Fruit fly (Drosophila melanogaster) whole organism, embryonic: ENCODE data around the gene glu.

Experiments
- Atf3 ChIP-seq: fragments of 200-800 bp; sonication (Bioruptor generic); optimal IDR thresholded peaks from 3 replicates; lab custom pipeline; 2016; ENCODE audit warnings: missing biosample characterization, missing genetic modification characterization
- Awh ChIP-seq: fragments of 200-800 bp; sonication (Bioruptor generic); IDR thresholded peaks from 2 replicates; pipeline ENCODE4, ENCODE4 v1.3.6; 2022; ENCODE audit warnings: missing biosample characterization, missing genetic modification characterization
- B-H2 ChIP-seq: fragments of 200-800 bp; sonication (Bioruptor generic); optimal IDR thresholded peaks from 2 replicates; lab custom pipeline; 2018; ENCODE audit warnings: missing biosample characterization, mild to moderate bottlenecking, missing genetic modification characterization
- CG10147 ChIP-seq: fragments of 200-800 bp; sonication (Bioruptor generic); optimal IDR thresholded peaks from 2 replicates; lab custom pipeline; 2019; ENCODE audit warnings: missing biosample characterization, mild to moderate bottlenecking, missing genetic modification characterization, moderate library complexity
- CG10366 ChIP-seq: fragments of 200-800 bp; sonication (Bioruptor generic); IDR thresholded peaks from 2 replicates; pipeline ENCODE4 v1.3.6; 2022; ENCODE audit warnings: missing biosample characterization, missing genetic modification characterization
- CG10959 ChIP-seq: fragments of 200-800 bp; sonication (Bioruptor generic); IDR thresholded peaks from 2 replicates; pipeline ENCODE4 v1.3.6; 2022; ENCODE audit warnings: missing biosample characterization, missing genetic modification characterization
- CG11723 ChIP-seq: fragments of 200-800 bp; sonication (Bioruptor generic); optimal IDR thresholded peaks from 2 replicates; lab custom pipeline; 2017; ENCODE audit warnings: missing biosample characterization, mild to moderate bottlenecking, missing genetic modification characterization
- CG12071 ChIP-seq: fragments of 200-800 bp; sonication (Bioruptor generic); optimal IDR thresholded peaks from 3 replicates; lab custom pipeline; 2018; ENCODE audit warnings: missing biosample characterization, mild to moderate bottlenecking, missing genetic modification characterization
- CG12391 ChIP-seq: fragments of 200-800 bp; sonication (Bioruptor generic); optimal IDR thresholded peaks from 3 replicates; lab custom pipeline; 2018; ENCODE audit warnings: missing biosample characterization, mild to moderate bottlenecking, missing genetic modification characterization, moderate library complexity
- CG17359 ChIP-seq: fragments of 200-800 bp; sonication (Bioruptor generic); optimal IDR thresholded peaks from 3 replicates; lab custom pipeline; 2018; ENCODE audit warnings: missing biosample characterization, mild to moderate bottlenecking, missing genetic modification characterization, moderate library complexity
- CG4328 ChIP-seq: fragments of 200-800 bp; sonication (Bioruptor generic); optimal IDR thresholded peaks from 3 replicates; lab custom pipeline; 2017; ENCODE audit warnings: missing biosample characterization, missing genetic modification reagents, missing genetic modification characterization
- CG9215 ChIP-seq: fragments of 200-800 bp; sonication (Bioruptor generic); IDR thresholded peaks from 2 replicates; pipeline ENCODE4 v1.3.6; 2022; ENCODE audit warnings: missing biosample characterization, missing genetic modification characterization
- CG9817 ChIP-seq: fragments of 200-800 bp; sonication (Bioruptor generic); optimal IDR thresholded peaks from 2 replicates; lab custom pipeline; 2018; ENCODE audit warnings: missing biosample characterization, mild to moderate bottlenecking, missing genetic modification characterization, moderate library complexity
- Hmx ChIP-seq: fragments of 200-800 bp; sonication (Bioruptor generic); optimal IDR thresholded peaks from 2 replicates; lab custom pipeline; 2016; ENCODE audit warnings: missing biosample characterization, missing genetic modification characterization
- Hsf ChIP-seq: fragments of 200-800 bp; sonication (Bioruptor generic); optimal IDR thresholded peaks from 3 replicates; lab custom pipeline; 2016; ENCODE audit warnings: missing biosample characterization, missing genetic modification characterization
- Meics ChIP-seq: fragments of 200-800 bp; sonication (Bioruptor generic); optimal IDR thresholded peaks from 2 replicates; lab custom pipeline; 2017; ENCODE audit warnings: missing biosample characterization, mild to moderate bottlenecking, missing genetic modification characterization
- Ptx1 ChIP-seq: fragments of 200-800 bp; sonication (Bioruptor generic); IDR thresholded peaks from 2 replicates; pipeline ENCODE4 v1.3.6; 2022; ENCODE audit warnings: missing biosample characterization, missing genetic modification characterization
- TFAM ChIP-seq: fragments of 200-800 bp; sonication (Bioruptor generic); optimal IDR thresholded peaks from 2 replicates; lab custom pipeline; 2017; ENCODE audit warnings: missing biosample characterization, missing genetic modification characterization, inconsistent platforms
- Usf ChIP-seq: fragments of 200-800 bp; sonication (Bioruptor generic); optimal IDR thresholded peaks from 2 replicates; lab custom pipeline; 2017; ENCODE audit warnings: missing genotype, missing biosample characterization, missing genetic modification characterization
- da ChIP-seq: fragments of 200-800 bp; sonication (Bioruptor generic); optimal IDR thresholded peaks from 2 replicates; lab custom pipeline; 2016; ENCODE audit warnings: missing biosample characterization, missing genetic modification characterization
- ewg ChIP-seq: fragments of 200-800 bp; sonication (Bioruptor generic); optimal IDR thresholded peaks from 3 replicates; lab custom pipeline; 2017; ENCODE audit warnings: mild to moderate bottlenecking, missing biosample characterization, missing genetic modification reagents, missing genetic modification characterization
- fd96Cb ChIP-seq: fragments of 200-800 bp; sonication (Bioruptor generic); optimal IDR thresholded peaks from 2 replicates; lab custom pipeline; 2018; ENCODE audit warnings: missing biosample characterization, mild to moderate bottlenecking, missing genetic modification characterization, moderate library complexity
- phol ChIP-seq: fragments of 200-800 bp; sonication (Bioruptor generic); optimal IDR thresholded peaks from 3 replicates; lab custom pipeline; 2018; ENCODE audit warnings: missing biosample characterization, mild to moderate bottlenecking, missing genetic modification characterization, moderate library complexity
- sens ChIP-seq: fragments of 200-800 bp; sonication (Bioruptor generic); peaks from one replicate; lab custom pipeline; 2016; ENCODE audit warnings: missing biosample characterization, missing genetic modification characterization
- trh ChIP-seq: fragments of 200-800 bp; sonication (Bioruptor generic); optimal IDR thresholded peaks from 2 replicates; lab custom pipeline; 2016; ENCODE audit warnings: missing biosample characterization, missing genetic modification characterization

glu gene

DNA sequence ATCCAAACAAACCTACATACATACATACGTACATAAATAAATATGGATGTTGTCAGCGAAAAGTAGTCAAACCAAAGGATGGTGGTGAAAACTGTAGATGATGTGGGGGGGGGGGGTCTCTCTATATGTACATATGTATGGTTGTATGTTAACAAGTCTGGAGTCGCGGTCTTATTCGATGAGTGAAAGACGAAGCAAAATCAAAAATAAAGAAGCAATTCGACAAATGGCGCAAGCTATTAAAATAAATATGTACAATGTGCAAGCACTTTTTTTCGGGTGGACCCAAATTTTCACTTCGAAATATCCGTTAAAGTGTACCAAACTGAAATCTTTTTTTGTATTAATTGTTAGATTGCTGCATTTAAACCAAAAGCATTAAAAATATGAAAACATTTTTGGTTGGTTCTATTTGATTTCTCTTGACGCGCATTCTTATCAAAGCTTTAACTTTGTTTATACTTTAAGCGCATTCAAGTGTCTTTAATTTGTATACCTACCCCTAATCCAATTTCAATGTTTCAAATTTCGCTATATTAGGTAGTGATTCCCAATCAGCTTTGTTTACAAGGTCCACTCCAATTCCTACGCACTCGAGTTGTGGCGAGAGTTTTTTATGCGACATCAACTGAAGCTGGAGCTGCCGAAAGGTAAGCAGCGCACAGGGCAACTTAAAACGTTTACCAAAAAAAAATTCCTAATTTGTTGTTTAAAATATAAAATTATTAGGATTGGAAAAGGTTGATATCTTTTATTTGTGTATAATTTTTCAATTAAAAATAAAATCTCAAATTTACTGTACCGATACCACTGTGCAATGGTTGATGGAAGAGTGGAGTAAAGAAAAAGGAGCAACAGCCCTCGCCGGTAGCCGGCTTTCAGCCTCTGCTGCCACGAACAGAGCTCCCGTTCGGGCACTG, 54.0 kb downstream of the glu start, which contains the start of gene CG31807 (continued):
- TF ChIP-seq TFAM (GFP tag; lab: Kevin White, UChicago) (no peak), CG10147 (GFP tag; lab: Kevin White, UChicago) (peak; percentile 82), ewg (GFP tag; lab: Kevin White, UChicago) (peak; percentile 45), CG17359 (tag; lab: Kevin White, UChicago) (peak; percentile 69), CG12391 (tag; lab: Kevin White, UChicago) (peak; percentile 84), B-H2 (GFP tag; lab: Kevin White, UChicago) (peak; percentile 8), CG10366 (GFP tag; lab: Robert Waterston, UW) (peak; percentile 15; the same call in 1 of the 2 replicates), Ptx1 (GFP tag; lab: Robert Waterston, UW) (peak; percentile 64), CG11723 (GFP tag; lab: Kevin White, UChicago) (peak; percentile 63), trh (GFP tag; lab: Kevin White, UChicago) (no peak), Atf3 (peak; percentile 51), CG12071 (GFP tag; lab: Kevin White, UChicago) (peak; percentile 59), da (no peak), fd96Cb (tag; lab: Kevin White, UChicago) (peak; percentile 45), Awh (GFP tag; lab: Robert Waterston, UW) (peak; percentile 50; the same call in 1 of the 2 replicates), phol (tag; lab: Kevin White, UChicago) (peak; percentile 75), Usf (GFP tag; lab: Kevin White, UChicago) (no peak), sens (GFP tag; lab: Kevin White, UChicago) (peak; percentile 97), Meics (GFP tag; lab: Kevin White, UChicago) (peak; percentile 67), CG10959 (GFP tag; lab: Robert Waterston, UW) (no peak), Hsf (GFP tag; lab: Kevin White, UChicago) (peak; percentile 84), Hmx (GFP tag; lab: Kevin White, UChicago) (peak; percentile 42), CG9817 (tag; lab: Kevin White, UChicago) (peak; percentile 55), CG4328 (GFP tag; lab: Kevin White, UChicago) (peak; percentile 27), CG9215 (GFP tag; lab: Robert Waterston, UW) (peak; percentile 19; the same call in 1 of the 2 replicates)
- TF ChIP-seq, all 482 proteins: peak for 297
